Worm (Caenorhabditis elegans) whole organism, L2 larva: ENCODE data around the gene F08G12.5.

Experiments
- alr-1 ChIP-seq: fragments of 150-350 bp; optimal IDR thresholded peaks from 2 replicates; lab custom pipeline; 2014; ENCODE audit warnings: missing biosample characterization, missing genetic modification characterization
- elt-3 ChIP-seq: sonication (generic microtip); optimal IDR thresholded peaks from 2 replicates; lab custom pipeline; 2017; ENCODE audit warnings: missing biosample characterization, missing genetic modification characterization
- gmeb-1 ChIP-seq: fragments of 150-350 bp; optimal IDR thresholded peaks from 2 replicates; lab custom pipeline; 2014; ENCODE audit warnings: missing biosample characterization, missing genetic modification characterization
- lsy-2 ChIP-seq, 2 experiments: fragments of 150-350 bp in 1 of 2; sonication (generic microtip) in 1 of 2; optimal IDR thresholded peaks; 2 replicates each; lab custom pipeline; 2014 to 2017; ENCODE audit warnings: missing biosample characterization in 2 of 2, missing genetic modification characterization in 2 of 2
- nhr-12 ChIP-seq: fragments of 150-350 bp; optimal IDR thresholded peaks from 2 replicates; lab custom pipeline; 2014; ENCODE audit warnings: missing biosample characterization, missing genetic modification characterization
- nhr-237 ChIP-seq: fragments of 150-350 bp; optimal IDR thresholded peaks from 2 replicates; lab custom pipeline; 2014; ENCODE audit warnings: missing biosample characterization, missing genetic modification characterization
- nhr-25 ChIP-seq: fragments of 150-350 bp; sonication (generic microtip); optimal IDR thresholded peaks from 3 replicates; lab custom pipeline; 2014; ENCODE audit warnings: missing biosample characterization, missing genetic modification characterization
- nhr-6 ChIP-seq: fragments of 150-350 bp; optimal IDR thresholded peaks from 2 replicates; lab custom pipeline; 2014; ENCODE audit warnings: missing biosample characterization, missing genetic modification characterization
- nhr-77 ChIP-seq: fragments of 150-350 bp; optimal IDR thresholded peaks from 2 replicates; lab custom pipeline; 2014; ENCODE audit warnings: missing biosample characterization, missing genetic modification characterization
- ztf-4 ChIP-seq: fragments of 150-350 bp; optimal IDR thresholded peaks from 2 replicates; lab custom pipeline; 2014; ENCODE audit warnings: missing biosample characterization, missing genetic modification characterization

ce11 chrX:11337783-11338182, 27.7 kb upstream of the F08G12.5 start, which contains the start of gene gcy-9:
- TF ChIP-seq nhr-237 (tag; lab: Kevin White, UChicago) (no peak), lsy-2 (tag; optimal IDR thresholded peaks at IDR 0.05; lab: Kevin White, UChicago) (no peak), nhr-25 (tag; lab: Kevin White, UChicago) (no peak), ztf-4 (no peak), nhr-77 (tag; lab: Kevin White, UChicago) (no peak), alr-1 (tag; lab: Kevin White, UChicago) (no peak), nhr-12 (tag; lab: Kevin White, UChicago) (no peak), gmeb-1 (tag; lab: Kevin White, UChicago) (no peak), elt-3 (tag; lab: Kevin White, UChicago) (no peak), nhr-6 (tag; lab: Kevin White, UChicago) (no peak)
